Worm (Caenorhabditis elegans) whole organism, midembryonic: ENCODE data around the gene H20J04.6.

Source experiments
- T22C8.4 ChIP-seq: fragments of 200-800 bp; sonication (Bioruptor generic); IDR thresholded peaks from 2 replicates; pipeline ENCODE4 v1.3.6; 2022; ENCODE audit warnings: missing genetic modification characterization, missing compliant biosample characterization
- med-1 ChIP-seq: sonication (generic microtip); optimal IDR thresholded peaks from 2 replicates; lab custom pipeline; 2017; ENCODE audit warnings: missing genetic modification characterization, mild to moderate bottlenecking, missing compliant biosample characterization, antibody characterized with exemption, missing genetic modification reagents; ENCODE audit not compliant: insufficient read depth
- ref-1 ChIP-seq: fragments of 200-800 bp; sonication (Bioruptor generic); conservative IDR thresholded peaks from 2 replicates; pipeline ENCODE4 v1.3.6; 2022; ENCODE audit warnings: missing genetic modification reagents, missing genetic modification characterization, missing compliant biosample characterization
- tab-1 ChIP-seq: fragments of 200-800 bp; sonication (Bioruptor generic); IDR thresholded peaks from 2 replicates; pipeline ENCODE4 v1.3.6; 2022; ENCODE audit warnings: missing genetic modification characterization, missing compliant biosample characterization
- ztf-29 ChIP-seq: fragments of 200-800 bp; sonication (Bioruptor generic); IDR thresholded peaks from 2 replicates; pipeline ENCODE4 v1.3.6; 2022; ENCODE audit warnings: missing genetic modification reagents, missing genetic modification characterization, missing compliant biosample characterization

DNA sequence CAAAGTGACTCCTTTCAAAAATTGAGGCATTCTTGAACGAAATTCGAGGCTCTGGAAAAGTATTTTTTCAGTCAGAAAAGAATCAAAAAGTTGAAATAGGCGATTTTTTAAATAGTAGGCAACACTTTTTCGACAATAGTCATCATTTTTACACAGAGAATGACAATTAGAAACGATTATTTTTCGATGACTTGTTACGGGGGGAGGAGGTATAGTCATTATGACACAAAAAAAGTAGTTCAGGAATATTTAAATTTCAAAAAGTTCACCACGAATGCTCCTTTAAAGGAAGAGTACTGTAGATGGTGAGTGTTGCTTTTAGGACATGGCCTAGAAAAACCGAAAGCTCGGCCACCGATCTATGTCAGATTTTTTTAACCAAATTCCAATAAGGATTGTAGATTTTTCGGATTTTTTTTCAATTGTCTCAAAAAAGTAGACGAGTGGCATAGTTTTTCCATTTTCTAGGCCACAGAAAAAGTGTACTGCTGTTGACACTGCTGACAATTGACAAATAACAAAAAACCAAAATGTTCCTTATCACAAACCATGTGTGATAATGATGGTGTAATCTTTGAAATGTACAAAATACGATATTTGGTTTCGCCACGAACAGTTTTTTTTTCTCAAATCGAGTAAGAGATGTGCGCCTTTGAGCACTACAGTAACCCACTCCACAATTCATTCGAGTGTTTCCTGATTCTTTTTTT lies 16.0 kb upstream of the H20J04.6 start, which contains the start of gene Y52E8A.3:
- no peak for TF ChIP-seq ref-1 (GFP tag; lab: Robert Waterston, UW)
- no peak for TF ChIP-seq tab-1 (GFP tag; lab: Robert Waterston, UW)
- no peak for TF ChIP-seq T22C8.4 (GFP tag; lab: Robert Waterston, UW)
- TF ChIP-seq med-1, result no peak
- no peak for TF ChIP-seq ztf-29
